Fruit fly (Drosophila melanogaster): ENCODE results near the gene CG17361.

The CG17361 gene

DNA sequence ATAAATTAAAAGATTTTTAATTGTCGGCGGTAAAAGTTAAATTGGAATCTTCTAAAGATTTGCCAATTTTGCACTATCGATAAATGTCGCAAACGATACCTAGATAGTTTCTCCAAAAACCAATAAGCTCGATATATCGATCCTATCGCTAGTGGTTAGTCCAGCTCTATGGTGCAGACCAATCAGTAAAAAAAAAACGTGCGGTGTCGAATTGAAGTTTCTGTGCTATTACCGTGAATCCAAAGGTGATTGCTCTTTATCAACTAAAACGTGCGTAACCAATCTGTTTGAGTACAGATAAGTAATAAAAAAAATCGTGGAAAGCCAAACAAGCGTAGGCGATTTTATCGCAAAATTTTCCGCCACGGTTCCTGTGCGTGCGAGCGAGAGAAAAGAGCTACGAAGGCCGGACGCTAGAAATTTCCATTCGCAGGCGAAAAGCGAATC lies 39.9 kb downstream of the CG17361 start, which contains the start of gene Hsp110 (continued):
- peak; percentile 93 for TF ChIP-seq cwo (GFP tag; optimal IDR thresholded peaks at IDR 0.05)
- no peak for TF ChIP-seq usp (GFP tag; optimal IDR thresholded peaks at IDR 0.05)
- TF ChIP-seq Optix (GFP tag; IDR thresholded peaks at IDR 0.05): no peak
- TF ChIP-seq Gug (GFP tag; IDR thresholded peaks at IDR 0.05): no peak; the same call in 3 of the 4 replicates
- peak; percentile 67 for TF ChIP-seq CG10267 (tag; optimal IDR thresholded peaks at IDR 0.05)
- TF ChIP-seq CG8388 (GFP tag; optimal IDR thresholded peaks at IDR 0.05): no peak
- peak; percentile 98 for TF ChIP-seq BEAF-32 (GFP tag; optimal IDR thresholded peaks at IDR 0.05)
- TF ChIP-seq CG9817 (tag; optimal IDR thresholded peaks at IDR 0.05): no peak
- TF ChIP-seq C15 (GFP tag; IDR thresholded peaks at IDR 0.05): no peak
- TF ChIP-seq Sry-δ (GFP tag; optimal IDR thresholded peaks at IDR 0.05): peak; percentile 98
- TF ChIP-seq nerfin-1 (tag; optimal IDR thresholded peaks at IDR 0.05): peak; percentile 42
- TF ChIP-seq caup (GFP tag; optimal IDR thresholded peaks at IDR 0.05; ENCODE audit: severe bottlenecking): no peak
- peak; percentile 62 for TF ChIP-seq Myb (GFP tag; optimal IDR thresholded peaks at IDR 0.05)
- no peak for TF ChIP-seq CG1647 (GFP tag; optimal IDR thresholded peaks at IDR 0.05)
- TF ChIP-seq CTCF (GFP tag; optimal IDR thresholded peaks at IDR 0.05): peak; percentile 9
- TF ChIP-seq CG16863 (GFP tag; optimal IDR thresholded peaks at IDR 0.05): no peak
- TF ChIP-seq E2f2 (GFP tag; IDR thresholded peaks at IDR 0.05): peak; percentile 95
- TF ChIP-seq jumu (GFP tag; optimal IDR thresholded peaks at IDR 0.05): peak; percentile 7
- TF ChIP-seq HLHmδ (GFP tag; optimal IDR thresholded peaks at IDR 0.05): no peak
- no peak for TF ChIP-seq Ravus (GFP tag; IDR thresholded peaks at IDR 0.05)
- TF ChIP-seq nerfin-2 (GFP tag; IDR thresholded peaks at IDR 0.05; ENCODE audit: partially characterized antibody): peak; percentile 98
- TF ChIP-seq CG13894 (tag; optimal IDR thresholded peaks at IDR 0.05): peak; percentile 42
- TF ChIP-seq Hr3 (GFP tag; optimal IDR thresholded peaks at IDR 0.05): no peak
- TF ChIP-seq CG12744 (GFP tag; optimal IDR thresholded peaks at IDR 0.05): no peak
- peak; percentile 99 for TF ChIP-seq hb (GFP tag; IDR thresholded peaks at IDR 0.05; ENCODE audit: partially characterized antibody)
- TF ChIP-seq bigmax (GFP tag; optimal IDR thresholded peaks at IDR 0.05): peak; percentile 76
- TF ChIP-seq CG6689 (GFP tag; IDR thresholded peaks at IDR 0.05): no peak
- TF ChIP-seq cato (GFP tag; optimal IDR thresholded peaks at IDR 0.05; ENCODE audit: borderline replicate concordance): no peak
- peak; percentile 45; the same call in 2 of the 3 replicates for TF ChIP-seq ci (GFP tag; IDR thresholded peaks at IDR 0.05)
- TF ChIP-seq corto (GFP tag; optimal IDR thresholded peaks at IDR 0.05): peak; percentile 23
- peak; percentile 76 for TF ChIP-seq CG15514 (GFP tag; optimal IDR thresholded peaks at IDR 0.05)
- no peak for TF ChIP-seq Mes4 (GFP tag; optimal IDR thresholded peaks at IDR 0.05)
- no peak for TF ChIP-seq odd (GFP tag; optimal IDR thresholded peaks at IDR 0.05)
- peak; percentile 99 for TF ChIP-seq knrl (GFP tag; IDR thresholded peaks at IDR 0.05; ENCODE audit: partially characterized antibody)
- peak; percentile 69 for TF ChIP-seq exex (tag; optimal IDR thresholded peaks at IDR 0.05)
- no peak for TF ChIP-seq CG8359 (GFP tag; optimal IDR thresholded peaks at IDR 0.05; ENCODE audit: borderline replicate concordance)
- peak; percentile 31 for TF ChIP-seq CG12391 (tag; optimal IDR thresholded peaks at IDR 0.05)
- no peak for TF ChIP-seq dmrt11E (tag; optimal IDR thresholded peaks at IDR 0.05)
- TF ChIP-seq CG9797 (GFP tag; optimal IDR thresholded peaks at IDR 0.05): no peak
- peak; percentile 98 for TF ChIP-seq CG14860 (GFP tag; IDR thresholded peaks at IDR 0.05; ENCODE audit: partially characterized antibody)
- TF ChIP-seq CG12155 (GFP tag; optimal IDR thresholded peaks at IDR 0.05): peak; percentile 14
- TF ChIP-seq CG15696 (tag; optimal IDR thresholded peaks at IDR 0.05): no peak
- peak; percentile 24; the same call in 1 of the 2 replicates for TF ChIP-seq Xrp1 (GFP tag; IDR thresholded peaks at IDR 0.05)
- no peak for TF ChIP-seq CG11093 (GFP tag; IDR thresholded peaks at IDR 0.05)
- TF ChIP-seq unc-4 (GFP tag; IDR thresholded peaks at IDR 0.05; ENCODE audit: partially characterized antibody): peak; percentile 99
- peak; percentile 99 for TF ChIP-seq CG13287 (GFP tag; IDR thresholded peaks at IDR 0.05; ENCODE audit: partially characterized antibody)
- TF ChIP-seq grn (GFP tag; optimal IDR thresholded peaks at IDR 0.05): peak; percentile 80
- peak; percentile 33 for TF ChIP-seq zfh2 (GFP tag; optimal IDR thresholded peaks at IDR 0.05)
- TF ChIP-seq sc (optimal IDR thresholded peaks at IDR 0.05): no peak
- no peak for TF ChIP-seq sc (GFP tag; optimal IDR thresholded peaks at IDR 0.05)
